Worm (Caenorhabditis elegans) whole organism, L4 larva: Measurements from ENCODE around the gene col-96.

ENCODE experiments used
- F10B5.3 ChIP-seq: sonication (generic microtip); optimal IDR thresholded peaks from 2 replicates; lab custom pipeline; 2016; ENCODE audit warnings: mild to moderate bottlenecking, missing genetic modification characterization, missing compliant biosample characterization
- F26F4.8 ChIP-seq: fragments of 200-800 bp; sonication (Bioruptor generic); conservative IDR thresholded peaks from 2 replicates; pipeline ENCODE4 v1.3.6; 2022; ENCODE audit warnings: missing genetic modification characterization, missing compliant biosample characterization
- R02D3.7 ChIP-seq: fragments of 150-350 bp; sonication (generic microtip); optimal IDR thresholded peaks from 3 replicates; lab custom pipeline; 2014; ENCODE audit warnings: missing biosample characterization, missing genetic modification characterization
- Y105C5A.15 ChIP-seq: fragments of 200-800 bp; sonication (Bioruptor generic); IDR thresholded peaks from 2 replicates; pipeline ENCODE4 v1.3.6; 2022; ENCODE audit warnings: missing genetic modification characterization, missing compliant biosample characterization
- ZK337.2 ChIP-seq: fragments of 200-800 bp; sonication (Bioruptor generic); IDR thresholded peaks from 2 replicates; pipeline ENCODE4 v1.3.6; 2022; ENCODE audit warnings: missing genetic modification reagents, missing genetic modification characterization, missing compliant biosample characterization
- ZK546.5 ChIP-seq, 2 experiments: sonication (generic microtip); optimal IDR thresholded peaks; 2 replicates each; lab custom pipeline; 2017; ENCODE audit warnings: missing biosample characterization in 2 of 2, missing genetic modification characterization in 2 of 2
- aha-1 ChIP-seq: fragments of 150-350 bp; peaks from one replicate; lab custom pipeline; 2014; ENCODE audit warnings: missing biosample characterization, missing genetic modification characterization
- aly-2 ChIP-seq: sonication (generic microtip); optimal IDR thresholded peaks from 2 replicates; lab custom pipeline; 2018; ENCODE audit warnings: missing biosample characterization, missing genetic modification characterization
- ceh-20 ChIP-seq: fragments of 200-800 bp; sonication (Bioruptor generic); IDR thresholded peaks from 2 replicates; pipeline ENCODE4 v1.3.6; 2022; ENCODE audit warnings: missing genetic modification reagents, missing genetic modification characterization, missing compliant biosample characterization
- ceh-44 ChIP-seq: fragments of 200-800 bp; sonication (Bioruptor generic); IDR thresholded peaks from 2 replicates; pipeline ENCODE4 v1.3.6; 2022; ENCODE audit warnings: missing genetic modification reagents, missing genetic modification characterization, missing compliant biosample characterization
- ceh-62 ChIP-seq: sonication (generic microtip); optimal IDR thresholded peaks from 2 replicates; lab custom pipeline; 2017; ENCODE audit warnings: missing biosample characterization, missing genetic modification characterization
- ceh-82 ChIP-seq: sonication (generic microtip); optimal IDR thresholded peaks from 2 replicates; lab custom pipeline; 2017; ENCODE audit warnings: missing biosample characterization, missing genetic modification characterization
- ces-1 ChIP-seq: fragments of 150-350 bp; sonication (generic microtip); optimal IDR thresholded peaks from 4 replicates; lab custom pipeline; 2014; ENCODE audit warnings: missing biosample characterization, missing genetic modification reagents, missing genetic modification characterization
- daf-16 ChIP-seq, 3 experiments: sonication (generic microtip); optimal IDR thresholded peaks; 2 replicates each; lab custom pipeline; 2016 to 2017; ENCODE audit warnings: missing genetic modification characterization in 3 of 3, missing genetic modification reagents in 3 of 3, mild to moderate bottlenecking in 2 of 3, missing compliant biosample characterization in 2 of 3, missing biosample characterization in 1 of 3, moderate library complexity in 1 of 3
- daf-19 ChIP-seq: fragments of 200-800 bp; sonication (Bioruptor generic); conservative IDR thresholded peaks from 2 replicates; pipeline ENCODE4 v1.3.6; 2022; ENCODE audit warnings: missing genetic modification characterization, missing compliant biosample characterization
- daf-8 ChIP-seq: fragments of 200-800 bp; sonication (Bioruptor generic); IDR thresholded peaks from 2 replicates; pipeline ENCODE4 v1.3.6; 2022; ENCODE audit warnings: missing genetic modification characterization, missing compliant biosample characterization
- dmd-6 ChIP-seq: fragments of 200-800 bp; sonication (Bioruptor generic); IDR thresholded peaks from 2 replicates; pipeline ENCODE4 v1.3.6; 2022; ENCODE audit warnings: missing genetic modification reagents, missing genetic modification characterization, missing compliant biosample characterization
- dmd-8 ChIP-seq: fragments of 200-800 bp; sonication (Bioruptor generic); IDR thresholded peaks from 2 replicates; pipeline ENCODE4 v1.3.6; 2022; ENCODE audit warnings: missing genetic modification characterization, missing compliant biosample characterization
- dve-1 ChIP-seq: sonication (generic microtip); optimal IDR thresholded peaks from 2 replicates; lab custom pipeline; 2017; ENCODE audit warnings: antibody characterized with exemption, mild to moderate bottlenecking, missing genetic modification characterization, missing compliant biosample characterization; ENCODE audit not compliant: insufficient read depth
- egl-27 ChIP-seq: sonication (generic microtip); optimal IDR thresholded peaks from 3 replicates; lab custom pipeline; 2017; ENCODE audit warnings: missing biosample characterization, missing genetic modification reagents, missing genetic modification characterization
- egl-43 ChIP-seq: fragments of 200-800 bp; sonication (Bioruptor generic); IDR thresholded peaks from 2 replicates; pipeline ENCODE4 v1.3.6; 2022; ENCODE audit warnings: missing genetic modification reagents, missing genetic modification characterization, missing compliant biosample characterization
- fkh-10 ChIP-seq: fragments of 150-350 bp; optimal IDR thresholded peaks from 2 replicates; lab custom pipeline; 2014; ENCODE audit warnings: missing biosample characterization, missing genetic modification reagents, missing genetic modification characterization
- hif-1 ChIP-seq, 2 experiments: sonication (generic microtip); optimal IDR thresholded peaks; 2 replicates each; lab custom pipeline; 2016 to 2017; ENCODE audit warnings: missing compliant biosample characterization in 2 of 2, missing genetic modification characterization in 2 of 2, missing genetic modification reagents in 2 of 2, missing genotype in 2 of 2, mild to moderate bottlenecking in 1 of 2
- lim-7 ChIP-seq: fragments of 200-800 bp; sonication (Bioruptor generic); IDR thresholded peaks from 2 replicates; pipeline ENCODE4 v1.3.6; 2022; ENCODE audit warnings: missing genetic modification characterization, missing compliant biosample characterization
- lir-3 ChIP-seq: sonication (generic microtip); optimal IDR thresholded peaks from 2 replicates; lab custom pipeline; 2016; ENCODE audit warnings: mild to moderate bottlenecking, missing genetic modification characterization, missing compliant biosample characterization
- lsy-2 ChIP-seq, 2 experiments: fragments of 150-350 bp in 1 of 2; sonication (generic microtip) in 1 of 2; optimal IDR thresholded peaks; 2 replicates each; lab custom pipeline; 2014 to 2017; ENCODE audit warnings: missing biosample characterization in 2 of 2, missing genetic modification characterization in 2 of 2
- madf-9 ChIP-seq: fragments of 200-800 bp; sonication (Bioruptor generic); conservative IDR thresholded peaks from 2 replicates; pipeline ENCODE4 v1.3.6; 2022; ENCODE audit warnings: missing genetic modification reagents, missing genetic modification characterization, missing compliant biosample characterization
- mdl-1 ChIP-seq, 2 experiments: fragments of 150-350 bp in 1 of 2; sonication (generic microtip) in 1 of 2; optimal IDR thresholded peaks; 2 replicates each; lab custom pipeline; 2014 to 2017; ENCODE audit warnings: missing biosample characterization in 2 of 2, missing genetic modification characterization in 2 of 2
- mep-1 ChIP-seq: fragments of 150-350 bp; sonication (generic microtip); optimal IDR thresholded peaks from 3 replicates; lab custom pipeline; 2014; ENCODE audit warnings: missing biosample characterization, missing genetic modification characterization
- mes-2 ChIP-seq: sonication (generic microtip); optimal IDR thresholded peaks from 2 replicates; lab custom pipeline; 2016; ENCODE audit warnings: missing genotype, mild to moderate bottlenecking, missing genetic modification characterization, missing compliant biosample characterization; ENCODE audit not compliant: poor library complexity, severe bottlenecking
- nhr-102 ChIP-seq: sonication (generic microtip); optimal IDR thresholded peaks from 2 replicates; lab custom pipeline; 2016; ENCODE audit warnings: mild to moderate bottlenecking, missing genetic modification characterization, moderate library complexity, missing compliant biosample characterization
- nhr-111 ChIP-seq: fragments of 200-800 bp; sonication (Bioruptor generic); optimal IDR thresholded peaks from 2 replicates; lab custom pipeline; 2018; ENCODE audit warnings: mild to moderate bottlenecking, missing genetic modification characterization, missing compliant biosample characterization
- nhr-237 ChIP-seq: sonication (generic microtip); optimal IDR thresholded peaks from 2 replicates; lab custom pipeline; 2017; ENCODE audit warnings: missing biosample characterization, missing genetic modification characterization
- nhr-25 ChIP-seq: sonication (generic microtip); optimal IDR thresholded peaks from 2 replicates; lab custom pipeline; 2017; ENCODE audit warnings: missing genetic modification characterization, mild to moderate bottlenecking, missing compliant biosample characterization, antibody characterized with exemption, moderate library complexity, borderline replicate concordance; ENCODE audit not compliant: insufficient read depth
- nhr-28 ChIP-seq: fragments of 150-350 bp; optimal IDR thresholded peaks from 2 replicates; lab custom pipeline; 2014; ENCODE audit warnings: missing biosample characterization, missing genetic modification characterization
- nhr-41 ChIP-seq: fragments of 200-800 bp; sonication (Bioruptor generic); IDR thresholded peaks from 2 replicates; pipeline ENCODE4 v1.3.6; 2022; ENCODE audit warnings: missing genetic modification reagents, missing genetic modification characterization, missing compliant biosample characterization
- nhr-42 ChIP-seq: fragments of 200-800 bp; sonication (Bioruptor generic); IDR thresholded peaks from 2 replicates; pipeline ENCODE4 v1.3.6; 2022; ENCODE audit warnings: missing genetic modification characterization, missing compliant biosample characterization
- nhr-48 ChIP-seq: sonication (generic microtip); optimal IDR thresholded peaks from 2 replicates; lab custom pipeline; 2016; ENCODE audit warnings: mild to moderate bottlenecking, missing genetic modification characterization, missing compliant biosample characterization
- nhr-6 ChIP-seq: fragments of 150-350 bp; optimal IDR thresholded peaks from 2 replicates; lab custom pipeline; 2014; ENCODE audit warnings: missing biosample characterization, missing genetic modification characterization
- nhr-77 ChIP-seq: fragments of 150-350 bp; optimal IDR thresholded peaks from 2 replicates; lab custom pipeline; 2014; ENCODE audit warnings: missing biosample characterization, missing genetic modification characterization
- saeg-2 ChIP-seq: fragments of 200-800 bp; sonication (Bioruptor generic); IDR thresholded peaks from 2 replicates; pipeline ENCODE4 v1.3.6; 2022; ENCODE audit warnings: missing genetic modification reagents, missing genetic modification characterization, missing compliant biosample characterization
- spr-1 ChIP-seq: sonication (generic microtip); optimal IDR thresholded peaks from 2 replicates; lab custom pipeline; 2016; ENCODE audit warnings: mild to moderate bottlenecking, missing genetic modification characterization, missing compliant biosample characterization
- tag-97 ChIP-seq: fragments of 200-800 bp; sonication (Bioruptor generic); IDR thresholded peaks from 2 replicates; pipeline ENCODE4 v1.3.6; 2022; ENCODE audit warnings: missing genetic modification characterization, missing compliant biosample characterization
- unc-130 ChIP-seq: sonication (generic microtip); optimal IDR thresholded peaks from 2 replicates; lab custom pipeline; 2016; ENCODE audit warnings: missing genetic modification reagents, missing genetic modification characterization, missing compliant biosample characterization
- unc-39 ChIP-seq: sonication (generic microtip); optimal IDR thresholded peaks from 2 replicates; lab custom pipeline; 2017; ENCODE audit warnings: missing biosample characterization, missing genetic modification characterization
- unc-62 ChIP-seq, 3 experiments: fragments of 150-350 bp in 1 of 3; sonication (generic microtip); optimal IDR thresholded peaks in 2 of 3; peaks in 1 of 3; 1 replicate in 1 of 3; 2 replicates in 2 of 3; lab custom pipeline; 2014 to 2017; ENCODE audit warnings: missing biosample characterization in 3 of 3, missing genetic modification characterization in 3 of 3, missing genetic modification reagents in 3 of 3, missing genotype in 1 of 3
- vab-7 ChIP-seq: fragments of 200-800 bp; sonication (Bioruptor generic); IDR thresholded peaks from 2 replicates; pipeline ENCODE4 v1.3.6; 2022; ENCODE audit warnings: missing genetic modification reagents, missing genetic modification characterization, missing compliant biosample characterization
- zfp-2 ChIP-seq: sonication (generic microtip); optimal IDR thresholded peaks from 2 replicates; lab custom pipeline; 2016; ENCODE audit warnings: mild to moderate bottlenecking, missing genetic modification characterization, missing compliant biosample characterization
- zfp-3 ChIP-seq: fragments of 200-800 bp; sonication (Bioruptor generic); conservative IDR thresholded peaks from 2 replicates; pipeline ENCODE4 v1.3.6; 2022; ENCODE audit warnings: missing genetic modification reagents, missing genetic modification characterization, missing compliant biosample characterization
- ztf-11 ChIP-seq: fragments of 150-350 bp; optimal IDR thresholded peaks from 2 replicates; lab custom pipeline; 2014; ENCODE audit warnings: missing biosample characterization, missing genetic modification characterization
- ztf-7 ChIP-seq: fragments of 150-350 bp; optimal IDR thresholded peaks from 2 replicates; lab custom pipeline; 2014; ENCODE audit warnings: missing biosample characterization, missing genetic modification characterization

col-96 gene

ce11 chrIII:11738482-11738881 lies 31.9 kb upstream of the col-96 start (continued):
- TF ChIP-seq unc-39 (tag; lab: Kevin White, UChicago): no peak
- no peak for TF ChIP-seq mes-2
- TF ChIP-seq daf-16 (GFP tag; optimal IDR thresholded peaks at IDR 0.05; lab: Kevin White, UChicago): no peak
- no peak for TF ChIP-seq daf-16 (tag; optimal IDR thresholded peaks at IDR 0.05; lab: Kevin White, UChicago)
- TF ChIP-seq ztf-11 (tag; lab: Kevin White, UChicago): no peak
- TF ChIP-seq aha-1 (tag; lab: Kevin White, UChicago): peak; percentile 59
- no peak for TF ChIP-seq ZK546.5 (tag; optimal IDR thresholded peaks at IDR 0.05; lab: Kevin White, UChicago)
- no peak for TF ChIP-seq zfp-3
- no peak for TF ChIP-seq unc-130
- TF ChIP-seq tag-97 (GFP tag; lab: Robert Waterston, UW): no peak
- TF ChIP-seq egl-27 (tag; lab: Kevin White, UChicago): no peak
- TF ChIP-seq dve-1: peak; percentile 6
- no peak for TF ChIP-seq nhr-42 (GFP tag; lab: Robert Waterston, UW)
- no peak for TF ChIP-seq nhr-111
- TF ChIP-seq lsy-2 (tag; optimal IDR thresholded peaks at IDR 0.05; lab: Kevin White, UChicago): peak in 1 of 2 experiments; percentile 52
- TF ChIP-seq vab-7: no peak
- no peak for TF ChIP-seq spr-1 (tag; lab: Kevin White, UChicago)
- no peak for TF ChIP-seq aly-2 (tag; lab: Kevin White, UChicago)
- TF ChIP-seq dmd-6 (GFP tag; lab: Robert Waterston, UW): peak; percentile 36
- no peak for TF ChIP-seq R02D3.7 (tag; lab: Kevin White, UChicago)
- TF ChIP-seq lim-7 (GFP tag; lab: Robert Waterston, UW): no peak
- TF ChIP-seq F10B5.3: no peak
- TF ChIP-seq saeg-2 (GFP tag; lab: Robert Waterston, UW): no peak
- TF ChIP-seq ceh-82 (tag; lab: Kevin White, UChicago): no peak
- TF ChIP-seq ZK337.2: no peak
- peak; percentile 30 for TF ChIP-seq mep-1
- no peak for TF ChIP-seq lir-3 (tag; lab: Kevin White, UChicago)
- no peak for TF ChIP-seq ces-1 (GFP tag; lab: Kevin White, UChicago)
- no peak for TF ChIP-seq nhr-6
- TF ChIP-seq unc-62 (GFP tag; optimal IDR thresholded peaks at IDR 0.05 in 1 of 2; lab: Kevin White, UChicago): peak in 1 of 2 experiments; percentile 65
- TF ChIP-seq unc-62 (tag; optimal IDR thresholded peaks at IDR 0.05; lab: Kevin White, UChicago): no peak
- no peak for TF ChIP-seq Y105C5A.15 (GFP tag; lab: Robert Waterston, UW)
- TF ChIP-seq dmd-8: no peak
- TF ChIP-seq F26F4.8 (GFP tag; lab: Robert Waterston, UW): no peak
- no peak for TF ChIP-seq fkh-10
- TF ChIP-seq ceh-44 (GFP tag; lab: Robert Waterston, UW): no peak
- peak; percentile 62; the same call in 1 of the 2 replicates for TF ChIP-seq ceh-20 (GFP tag; lab: Robert Waterston, UW)
- no peak for TF ChIP-seq nhr-48 (tag; lab: Kevin White, UChicago)
- peak; percentile 25 for TF ChIP-seq nhr-28 (tag; lab: Kevin White, UChicago)
- no peak for TF ChIP-seq nhr-25 (tag; lab: Kevin White, UChicago)
- TF ChIP-seq daf-8 (GFP tag; lab: Robert Waterston, UW): no peak
- TF ChIP-seq nhr-237 (tag; lab: Kevin White, UChicago): no peak
- no peak for TF ChIP-seq nhr-77 (tag; lab: Kevin White, UChicago)
- TF ChIP-seq madf-9 (GFP tag; lab: Robert Waterston, UW): no peak
- TF ChIP-seq daf-19: no peak
- peak in 1 of 2 experiments; percentile 25 for TF ChIP-seq mdl-1 (tag; optimal IDR thresholded peaks at IDR 0.05; lab: Kevin White, UChicago)
- TF ChIP-seq egl-43 (GFP tag; lab: Robert Waterston, UW): no peak
- TF ChIP-seq ceh-62 (tag; lab: Kevin White, UChicago): no peak
- no peak for TF ChIP-seq ztf-7
- TF ChIP-seq nhr-102 (tag; lab: Kevin White, UChicago): no peak
- no peak for TF ChIP-seq zfp-2 (tag; lab: Kevin White, UChicago)
- no peak for TF ChIP-seq nhr-41 (GFP tag; lab: Robert Waterston, UW)
- peak in 1 of 2 experiments; percentile 3 for TF ChIP-seq hif-1 (tag; optimal IDR thresholded peaks at IDR 0.05; lab: Kevin White, UChicago)
